Fruit fly (Drosophila melanogaster) whole organism, pupa: ENCODE results near the gene alpha-Man-IIa.

Experiments used
- CG10348 ChIP-seq: fragments of 200-800 bp; sonication (Bioruptor generic); IDR thresholded peaks from 2 replicates; pipeline ENCODE4 v1.3.6; 2022; ENCODE audit warnings: missing biosample characterization, missing genetic modification characterization
- CG8159 ChIP-seq: fragments of 200-800 bp; sonication (Bioruptor generic); optimal IDR thresholded peaks from 3 replicates; lab custom pipeline; 2018; ENCODE audit warnings: missing biosample characterization, mild to moderate bottlenecking, missing genetic modification characterization, moderate library complexity
- D1 ChIP-seq: fragments of 200-800 bp; sonication (Bioruptor generic); optimal IDR thresholded peaks from 2 replicates; lab custom pipeline; 2018; ENCODE audit warnings: missing biosample characterization, mild to moderate bottlenecking, missing genetic modification characterization, moderate library complexity
- Pif1B ChIP-seq: fragments of 200-800 bp; sonication (Bioruptor generic); optimal IDR thresholded peaks from 3 replicates; lab custom pipeline; 2016; ENCODE audit warnings: missing biosample characterization, missing genetic modification characterization
- gl ChIP-seq: fragments of 200-800 bp; sonication (Bioruptor generic); optimal IDR thresholded peaks from 2 replicates; lab custom pipeline; 2018; ENCODE audit warnings: missing biosample characterization, mild to moderate bottlenecking, missing genetic modification characterization

DNA sequence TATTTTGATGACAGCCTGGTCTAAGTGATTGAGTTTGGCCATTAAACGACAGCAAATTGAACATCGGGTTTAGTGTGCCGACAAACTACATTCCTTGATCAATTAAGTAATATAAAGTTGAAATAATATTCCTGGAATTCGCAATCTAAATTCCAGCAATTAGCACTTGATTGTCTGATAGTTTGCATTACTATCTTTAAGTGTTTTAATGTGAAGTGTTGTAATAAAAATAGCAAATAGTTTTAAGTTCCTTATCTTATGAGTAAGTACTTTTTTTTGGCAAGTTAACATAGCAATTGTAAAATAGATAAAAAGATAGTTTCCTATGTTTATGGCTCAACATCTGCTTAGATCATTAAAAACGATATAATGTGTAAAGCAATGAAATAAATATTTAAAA lies 24.0 kb upstream of the alpha-Man-IIa start:
- TF ChIP-seq D1 (tag; lab: Kevin White, UChicago) (no peak), gl (no peak), CG8159 (tag; lab: Kevin White, UChicago) (no peak), CG10348 (no peak), Pif1B (no peak)
